Worm (Caenorhabditis elegans): Measurements from ENCODE around the gene pqn-25.

ce11 chrIII:5506936-5507335, 5.5 kb downstream of the pqn-25 start:
- TF ChIP-seq pes-1 (GFP tag; IDR thresholded peaks at IDR 0.05) = no peak
- TF ChIP-seq ceh-13 (GFP tag; optimal IDR thresholded peaks at IDR 0.05) = no peak
- TF ChIP-seq ama-1 (optimal IDR thresholded peaks at IDR 0.05) = no peak
